Worm (Caenorhabditis elegans): ENCODE data around the gene nhr-177.

DNA sequence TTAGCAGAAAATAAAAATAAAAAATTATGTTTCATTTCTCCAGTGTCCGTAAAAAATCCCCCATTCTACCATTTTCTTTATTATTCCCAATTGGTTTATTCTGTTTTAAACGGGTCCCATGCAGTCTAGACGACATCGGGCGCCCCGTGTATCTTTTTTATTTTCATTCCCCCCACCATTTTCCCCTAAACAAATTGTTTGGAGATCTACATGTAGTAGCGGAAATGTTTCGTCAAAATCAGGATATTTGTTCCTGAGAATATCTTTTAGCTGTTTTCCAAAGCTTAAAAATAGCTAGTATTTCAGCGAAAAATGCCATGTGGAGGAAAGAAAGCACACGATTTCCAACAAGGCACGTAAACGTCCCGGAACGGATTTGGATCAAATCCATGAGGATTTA is 21.9 kb upstream of the nhr-177 start, which contains the start of gene F16B4.5:
- TF ChIP-seq dpl-1 (GFP tag; optimal IDR thresholded peaks at IDR 0.05) (no peak), lin-29 (GFP tag; IDR thresholded peaks at IDR 0.05) (no peak), Y105C5A.15 (GFP tag; IDR thresholded peaks at IDR 0.05) (no peak), mes-2 (tag; optimal IDR thresholded peaks at IDR 0.05; ENCODE audit: poor library complexity, severe bottlenecking) (no peak), nhr-11 (tag; optimal IDR thresholded peaks at IDR 0.05) (no peak), nhr-77 (tag; optimal IDR thresholded peaks at IDR 0.05) (no peak), unc-62 (GFP tag; optimal IDR thresholded peaks at IDR 0.05 in 1 of 2) (no peak), unc-62 (tag; optimal IDR thresholded peaks at IDR 0.05) (no peak), T20F7.1 (GFP tag; optimal IDR thresholded peaks at IDR 0.05) (no peak), hif-1 (tag; optimal IDR thresholded peaks at IDR 0.05) (no peak), unc-130 (GFP tag; optimal IDR thresholded peaks at IDR 0.05) (no peak), madf-5 (GFP tag; IDR thresholded peaks at IDR 0.05) (no peak), mdl-1 (tag; optimal IDR thresholded peaks at IDR 0.05) (no peak)

Data from whole organism, L4 larva.